Worm (Caenorhabditis elegans) whole organism, mixed stage, embryonic: ENCODE measurements around the gene alh-13.

Experiments
- blmp-1 ChIP-seq: fragments of 150-350 bp; optimal IDR thresholded peaks from 2 replicates; lab custom pipeline; 2014; ENCODE audit warnings: missing biosample characterization, missing genetic modification characterization
- mep-1 ChIP-seq: fragments of 150-350 bp; optimal IDR thresholded peaks from 2 replicates; lab custom pipeline; 2017; ENCODE audit warnings: missing biosample characterization, missing genetic modification reagents, missing genetic modification characterization, inconsistent platforms
- nhr-12 ChIP-seq: fragments of 150-350 bp; optimal IDR thresholded peaks from 2 replicates; lab custom pipeline; 2014; ENCODE audit warnings: missing biosample characterization, missing genetic modification characterization
- unc-62 ChIP-seq: fragments of 150-350 bp; optimal IDR thresholded peaks from 2 replicates; lab custom pipeline; 2014; ENCODE audit warnings: missing biosample characterization, missing genetic modification reagents, missing genetic modification characterization

ce11 chrX:12761295-12761775 lies 20.9 kb upstream of the alh-13 start:
- TF ChIP-seq mep-1 (tag; lab: Kevin White, UChicago), result no peak
- no peak for TF ChIP-seq blmp-1 (tag; lab: Kevin White, UChicago)
- TF ChIP-seq nhr-12 (tag; lab: Kevin White, UChicago), result no peak
- no peak for TF ChIP-seq unc-62 (GFP tag; lab: Kevin White, UChicago)
